Fruit fly (Drosophila melanogaster): ENCODE results near the gene nom.

Gene nom

dm6 chr3R:8746354-8746753 lies 23.4 kb downstream of the nom start (continued):
- no peak for TF ChIP-seq btn (GFP tag; optimal IDR thresholded peaks at IDR 0.05)
- peak; percentile 59 for TF ChIP-seq CG4424 (GFP tag; optimal IDR thresholded peaks at IDR 0.05)
- no peak for TF ChIP-seq bowl (GFP tag; IDR thresholded peaks at IDR 0.05)
- TF ChIP-seq cwo (GFP tag; optimal IDR thresholded peaks at IDR 0.05) = peak; percentile 23
- no peak for TF ChIP-seq CG16863 (GFP tag; optimal IDR thresholded peaks at IDR 0.05)
- 0 out of 2 replicates have a peak, but pooled peaks have one; percentile 22 for TF ChIP-seq al (GFP tag; IDR thresholded peaks at IDR 0.05)
- TF ChIP-seq CG12299 (tag; optimal IDR thresholded peaks at IDR 0.05) = peak; percentile 30
- no peak for TF ChIP-seq Kr (GFP tag; optimal IDR thresholded peaks at IDR 0.05)
- TF ChIP-seq CG18476 (GFP tag; optimal IDR thresholded peaks at IDR 0.05) = peak; percentile 44
- TF ChIP-seq ato (GFP tag; IDR thresholded peaks at IDR 0.05; ENCODE audit: partially characterized antibody) = no peak
- peak; percentile 28 for TF ChIP-seq CG4707 (GFP tag; optimal IDR thresholded peaks at IDR 0.05)
- TF ChIP-seq CG4730 (GFP tag; IDR thresholded peaks at IDR 0.05) = peak; percentile 40; the same call in 1 of the 2 replicates
- TF ChIP-seq Fer2 (tag; optimal IDR thresholded peaks at IDR 0.05) = no peak
- peak; percentile 37 for TF ChIP-seq Dek (tag; optimal IDR thresholded peaks at IDR 0.05)
- peak in 1 of 2 experiments; percentile 75 for TF ChIP-seq bsh (GFP tag; optimal IDR thresholded peaks at IDR 0.05)
- TF ChIP-seq eve (GFP tag; optimal IDR thresholded peaks at IDR 0.05) = peak in 1 of 2 experiments; percentile 84
- TF ChIP-seq Hr39 (optimal IDR thresholded peaks at IDR 0.05) = no peak
- TF ChIP-seq CG9876 (GFP tag; optimal IDR thresholded peaks at IDR 0.05) = no peak
- no peak for TF ChIP-seq YL-1 (GFP tag; optimal IDR thresholded peaks at IDR 0.05)
- peak; percentile 58 for TF ChIP-seq Asciz (GFP tag; optimal IDR thresholded peaks at IDR 0.05)
- no peak for TF ChIP-seq CG13894 (tag; optimal IDR thresholded peaks at IDR 0.05)
- 0 out of 2 replicates have a peak, but pooled peaks have one; percentile 21 for TF ChIP-seq CG10321 (GFP tag; IDR thresholded peaks at IDR 0.05)
- TF ChIP-seq lola (GFP tag; optimal IDR thresholded peaks at IDR 0.05) = peak in 1 of 3 experiments; percentile 65
- TF ChIP-seq BEAF-32 (GFP tag; optimal IDR thresholded peaks at IDR 0.05) = no peak
- TF ChIP-seq CG18619 (GFP tag; optimal IDR thresholded peaks at IDR 0.05) = peak; percentile 20
- TF ChIP-seq CG8281 (tag; optimal IDR thresholded peaks at IDR 0.05) = peak; percentile 21
- no peak for TF ChIP-seq cad (GFP tag; optimal IDR thresholded peaks at IDR 0.05)
- TF ChIP-seq Fer3 (tag; optimal IDR thresholded peaks at IDR 0.05) = peak; percentile 31
- peak; percentile 70 for TF ChIP-seq CG14710 (tag; optimal IDR thresholded peaks at IDR 0.05)
- TF ChIP-seq CG2116 (GFP tag; optimal IDR thresholded peaks at IDR 0.05) = peak; percentile 13
- TF ChIP-seq CG2202 (tag; optimal IDR thresholded peaks at IDR 0.05) = no peak
- TF ChIP-seq Sox100B (GFP tag; optimal IDR thresholded peaks at IDR 0.05) = peak; percentile 68
- peak; percentile 74 for TF ChIP-seq CG9727 (GFP tag; optimal IDR thresholded peaks at IDR 0.05)
- TF ChIP-seq CG14441 (GFP tag; IDR thresholded peaks at IDR 0.05) = no peak
- no peak for TF ChIP-seq crp (GFP tag; optimal IDR thresholded peaks at IDR 0.05)
- TF ChIP-seq sc (optimal IDR thresholded peaks at IDR 0.05) = no peak
- TF ChIP-seq sc (GFP tag; optimal IDR thresholded peaks at IDR 0.05) = peak; percentile 41
- peak; percentile 65 for TF ChIP-seq gsb-n (tag; optimal IDR thresholded peaks at IDR 0.05)
- peak; percentile 27 for TF ChIP-seq Deaf1 (tag; optimal IDR thresholded peaks at IDR 0.05)
- peak; percentile 68 for TF ChIP-seq esg (GFP tag; conservative IDR thresholded peaks at IDR 0.05)
- TF ChIP-seq CG2889 (GFP tag; IDR thresholded peaks at IDR 0.05) = no peak
- no peak for TF ChIP-seq CG9215 (GFP tag; IDR thresholded peaks at IDR 0.05)
- TF ChIP-seq CG3838 (GFP tag; optimal IDR thresholded peaks at IDR 0.05) = no peak
- peak; percentile 49 for TF ChIP-seq org-1 (GFP tag; optimal IDR thresholded peaks at IDR 0.05)
- no peak for TF ChIP-seq jigr1 (GFP tag; IDR thresholded peaks at IDR 0.05)
- peak; percentile 31; the same call in 2 of the 3 replicates for TF ChIP-seq B-H1 (GFP tag; IDR thresholded peaks at IDR 0.05)
- TF ChIP-seq disco-r (GFP tag; optimal IDR thresholded peaks at IDR 0.05) = no peak
- TF ChIP-seq slbo (GFP tag; IDR thresholded peaks at IDR 0.05) = peak; percentile 54; the same call in 1 of the 2 replicates
- TF ChIP-seq Ets65A (GFP tag) = no peak
- no peak for TF ChIP-seq CG6272 (GFP tag; IDR thresholded peaks at IDR 0.05)
- TF ChIP-seq CG34376 (GFP tag; optimal IDR thresholded peaks at IDR 0.05) = no peak

All from whole organism, embryonic.